Fruit fly (Drosophila melanogaster) ovary, adult (tissue): ENCODE results near the gene Idh3a.
A peak's percentile ranks its signal among the peaks of the same experiment; 100 is the strongest.

Experiments used
- CG17801 ChIP-seq: fragments of 200-800 bp; optimal IDR thresholded peaks from 2 replicates; lab custom pipeline; 2019; ENCODE audit warnings: missing biosample characterization, mild to moderate bottlenecking, missing genetic modification characterization, moderate library complexity; ENCODE audit not compliant: partially characterized antibody

The Idh3a gene

dm6 chrX:19521753-19522383 is at the start of gene Idh3a, which contains the start of gene CoRest:
TSS of gene Idh3a (minus strand) at chrX:19521810.
TSS of gene CoRest (plus strand) at chrX:19521929.
- no peak for TF ChIP-seq CG17801

- TF ChIP-seq CG17801: no peak
Observed at dm6 chrX:19565714-19566316, 44.2 kb upstream of the Idh3a start, which contains the start of the genes Grip84 and car. TSS of gene Grip84 (minus strand) at chrX:19565764. TSS of gene car (plus strand) at chrX:19566019.

DNA sequence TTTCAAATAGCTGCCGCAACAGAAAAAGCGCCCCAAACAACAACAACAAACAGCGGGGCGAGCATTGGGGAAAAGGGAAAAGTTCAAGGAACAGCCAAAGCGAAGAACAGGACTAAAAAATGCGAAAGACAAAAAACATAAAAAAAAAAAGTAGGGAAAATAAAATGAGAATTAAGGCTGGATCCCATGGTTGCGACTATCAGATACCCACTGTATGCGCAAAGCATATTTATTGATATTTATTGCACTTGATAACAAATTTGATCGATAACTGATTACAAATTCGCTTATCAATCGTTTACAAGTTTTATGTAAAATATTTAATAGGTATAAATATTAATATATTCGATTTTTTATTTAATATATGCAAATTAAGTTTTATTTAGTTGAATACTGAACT is 28.0 kb upstream of the Idh3a start:
- TF ChIP-seq CG17801: no peak

dm6 chrX:19548438-19548837 is 26.8 kb upstream of the Idh3a start:
- no peak for TF ChIP-seq CG17801

dm6 chrX:19547382-19547781 is 25.8 kb upstream of the Idh3a start, which contains the start of gene CG32532:
TSS of gene CG32532 (minus strand) at chrX:19547482.
- TF ChIP-seq CG17801: no peak

DNA sequence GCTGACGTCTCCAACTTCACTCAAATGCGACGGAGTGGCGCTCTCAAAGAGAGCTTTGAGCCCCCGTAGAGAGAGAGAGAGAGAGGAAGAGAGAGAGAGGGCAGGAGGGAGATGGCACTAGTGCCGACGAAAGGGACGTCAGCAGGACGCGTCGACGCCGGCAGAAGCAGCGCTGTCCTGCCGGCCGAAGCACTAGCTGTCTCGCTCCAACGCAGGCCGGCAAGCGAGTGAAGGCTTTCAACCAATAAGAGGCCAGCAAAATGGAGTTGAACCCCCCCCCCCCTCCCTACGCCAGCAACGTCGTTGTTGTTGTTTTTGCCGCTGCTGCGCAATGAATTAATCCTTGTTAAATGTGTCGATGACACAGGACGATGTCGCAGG is 25.0 kb upstream of the Idh3a start:
- no peak for TF ChIP-seq CG17801

dm6 chrX:19545865-19546657 is 24.5 kb upstream of the Idh3a start:
- no peak for TF ChIP-seq CG17801

dm6 chrX:19535394-19535793 is 13.8 kb upstream of the Idh3a start:
- no peak for TF ChIP-seq CG17801

DNA sequence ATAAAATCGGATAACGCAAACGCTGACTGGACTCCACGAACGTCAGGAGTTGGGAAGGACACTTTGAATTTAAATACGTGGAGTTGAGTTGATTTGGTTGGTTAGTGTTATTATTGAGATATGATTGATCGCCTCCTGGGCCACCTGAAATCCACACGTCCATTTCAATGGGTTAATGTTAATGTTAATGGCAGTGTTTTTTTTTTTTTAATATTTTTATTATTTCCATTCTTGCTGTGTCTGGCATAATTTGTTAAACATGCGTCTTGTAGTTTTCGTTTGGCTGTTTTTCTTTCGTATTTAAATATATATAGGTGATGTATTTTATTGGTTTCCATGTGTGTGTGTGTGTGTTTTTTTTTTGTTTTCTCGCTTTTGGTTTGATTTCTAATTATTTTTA is 10.0 kb upstream of the Idh3a start, which contains the start of gene CG12231:
Gene CG12231 (minus strand): TSS at position 101 of the 400 bp plus-strand sequence.
- TF ChIP-seq CG17801: no peak

dm6 chrX:19522597-19522996 is 987 bp upstream of the Idh3a start:
- TF ChIP-seq CG17801: no peak

DNA sequence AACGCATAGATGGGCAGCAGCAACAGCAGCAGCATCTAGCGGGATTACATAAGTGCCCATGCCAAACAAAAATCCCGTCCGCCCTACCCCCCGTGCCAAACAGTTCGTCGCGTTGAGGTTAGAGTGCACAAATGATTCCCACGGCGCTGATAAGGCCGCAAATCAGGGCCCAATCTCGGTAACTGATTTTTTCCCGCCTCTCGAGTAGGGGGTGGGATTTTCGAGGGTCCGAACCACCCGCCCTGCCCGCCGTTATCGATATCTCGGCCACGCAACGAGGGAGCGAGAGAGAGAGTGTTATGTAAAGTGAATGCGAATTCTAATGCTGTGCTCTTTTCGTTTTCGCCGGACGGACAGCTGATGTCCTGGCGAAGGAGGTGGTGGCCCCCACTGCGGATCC is 722 bp downstream of the Idh3a start:
- TF ChIP-seq CG17801: no peak

dm6 chrX:19520376-19520775 is 1.2 kb downstream of the Idh3a start:
- no peak for TF ChIP-seq CG17801

DNA sequence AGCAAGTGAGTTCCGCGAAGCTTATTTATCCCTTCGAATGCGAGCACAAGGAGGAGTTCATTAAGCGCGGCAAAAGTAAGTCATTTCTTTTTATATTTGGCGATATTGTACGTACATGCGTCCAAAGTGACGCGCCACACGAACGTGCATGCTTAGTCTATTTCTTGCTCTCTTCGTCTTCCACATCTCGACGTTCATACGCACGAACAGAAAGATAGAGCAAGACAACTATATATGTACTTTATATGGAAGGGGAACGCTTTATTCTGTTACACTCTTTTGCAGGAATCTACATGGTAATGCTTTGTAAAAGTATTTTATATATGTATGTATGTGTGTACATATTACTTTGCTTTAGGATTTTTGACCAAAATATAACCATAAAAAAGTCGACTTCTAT is 11.4 kb downstream of the Idh3a start:
- TF ChIP-seq CG17801: no peak

- peak; percentile 71 for TF ChIP-seq CG17801
Observed at dm6 chrX:19505334-19506185, 16.1 kb downstream of the Idh3a start.

- TF ChIP-seq CG17801: no peak
Observed at dm6 chrX:19504170-19504765, 17.3 kb downstream of the Idh3a start.

- no peak for TF ChIP-seq CG17801
Observed at dm6 chrX:19501274-19501673, 20.3 kb downstream of the Idh3a start.
